Worm (Caenorhabditis elegans) whole organism, L3 larva: Measurements from ENCODE around the gene T16G12.4.

ENCODE experiments used
- egl-5 ChIP-seq: fragments of 150-350 bp; optimal IDR thresholded peaks from 2 replicates; lab custom pipeline; 2017; ENCODE audit warnings: missing biosample characterization, missing genetic modification reagents, missing genetic modification characterization, inconsistent platforms
- elt-2 ChIP-seq: sonication (generic microtip); optimal IDR thresholded peaks from 2 replicates; lab custom pipeline; 2016; ENCODE audit warnings: missing genetic modification reagents, mild to moderate bottlenecking, missing genetic modification characterization, missing compliant biosample characterization
- fkh-2 ChIP-seq: fragments of 150-350 bp; optimal IDR thresholded peaks from 2 replicates; lab custom pipeline; 2014; ENCODE audit warnings: missing biosample characterization, missing genetic modification reagents, missing genetic modification characterization
- nhr-28 ChIP-seq: fragments of 150-350 bp; optimal IDR thresholded peaks from 2 replicates; lab custom pipeline; 2014; ENCODE audit warnings: missing biosample characterization, missing genetic modification characterization
- skn-1 ChIP-seq: fragments of 150-350 bp; optimal IDR thresholded peaks from 2 replicates; lab custom pipeline; 2014; ENCODE audit warnings: missing biosample characterization, missing genetic modification characterization
- tbx-2 ChIP-seq: sonication (generic microtip); optimal IDR thresholded peaks from 2 replicates; lab custom pipeline; 2016; ENCODE audit warnings: mild to moderate bottlenecking, missing genetic modification characterization, missing compliant biosample characterization
- unc-39 ChIP-seq: sonication (generic microtip); optimal IDR thresholded peaks from 4 replicates; lab custom pipeline; 2017; ENCODE audit warnings: missing biosample characterization, missing genetic modification characterization
- unc-62 ChIP-seq: fragments of 150-350 bp; sonication (generic microtip); optimal IDR thresholded peaks from 4 replicates; lab custom pipeline; 2014; ENCODE audit warnings: missing biosample characterization, missing genetic modification reagents, missing genetic modification characterization
- ztf-4 ChIP-seq: fragments of 150-350 bp; optimal IDR thresholded peaks from 2 replicates; lab custom pipeline; 2014; ENCODE audit warnings: missing biosample characterization, missing genetic modification characterization

DNA sequence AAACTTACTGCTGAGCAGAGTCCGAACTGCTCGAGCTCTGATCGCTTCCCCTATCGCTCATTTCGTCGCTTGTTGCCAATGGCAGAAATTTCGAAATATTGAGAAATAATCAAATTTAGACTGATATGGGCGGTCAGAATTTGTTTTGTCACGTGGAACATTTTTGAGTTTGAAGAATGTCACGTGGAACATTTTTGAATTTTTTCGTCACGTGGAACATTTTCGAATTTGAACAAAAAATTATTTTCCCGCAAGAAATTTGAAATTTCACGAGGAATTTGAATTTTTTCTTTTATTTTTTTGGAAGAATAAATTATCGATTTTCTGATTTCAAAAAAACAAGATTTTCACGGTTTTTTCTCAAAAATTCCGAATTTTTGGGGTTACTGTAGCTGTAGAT, 47.5 kb upstream of the T16G12.4 start, which contains the start of gene fbxa-155:
- no peak for TF ChIP-seq ztf-4 (tag; lab: Kevin White, UChicago)
- TF ChIP-seq skn-1, result no peak
- TF ChIP-seq elt-2 (tag; lab: Kevin White, UChicago), result no peak
- no peak for TF ChIP-seq unc-62 (GFP tag; lab: Kevin White, UChicago)
- TF ChIP-seq tbx-2 (tag; lab: Kevin White, UChicago), result no peak
- TF ChIP-seq unc-39 (tag; lab: Kevin White, UChicago), result no peak
- TF ChIP-seq egl-5 (tag; lab: Kevin White, UChicago), result no peak
- no peak for TF ChIP-seq fkh-2 (tag; lab: Kevin White, UChicago)
- TF ChIP-seq nhr-28 (tag; lab: Kevin White, UChicago), result no peak
